Worm (Caenorhabditis elegans) whole organism, young adult: Measurements from ENCODE around the gene F58A6.1.

Experiments
- Y67H2A.10 ChIP-seq: fragments of 200-800 bp; sonication (Bioruptor generic); conservative IDR thresholded peaks from 2 replicates; pipeline ENCODE4 v1.3.6; 2022; ENCODE audit warnings: missing genetic modification reagents, missing genetic modification characterization, missing compliant biosample characterization
- egl-18 ChIP-seq: fragments of 200-800 bp; sonication (Bioruptor generic); IDR thresholded peaks from 2 replicates; pipeline ENCODE4 v1.3.6; 2022; ENCODE audit warnings: missing genetic modification reagents, missing genetic modification characterization, missing compliant biosample characterization

- TF ChIP-seq Y67H2A.10 (GFP tag; lab: Robert Waterston, UW) (no peak), egl-18 (no peak)
Observed at ce11 chrII:5142619-5143018, at the start of gene F58A6.1.
